Fruit fly (Drosophila melanogaster) whole organism, embryonic: ENCODE data around the gene CG5377.

ENCODE experiments used
- B-H1 ChIP-seq: fragments of 200-800 bp; sonication (Bioruptor generic); IDR thresholded peaks from 3 replicates; pipeline ENCODE4 v1.3.6; 2022; ENCODE audit warnings: missing biosample characterization, missing genetic modification characterization
- Bteb2 ChIP-seq: fragments of 200-800 bp; sonication (Bioruptor generic); optimal IDR thresholded peaks from 2 replicates; lab custom pipeline; 2016; ENCODE audit warnings: missing biosample characterization, missing genetic modification characterization
- CG10267 ChIP-seq: fragments of 200-800 bp; sonication (Bioruptor generic); optimal IDR thresholded peaks from 2 replicates; lab custom pipeline; 2018; ENCODE audit warnings: missing biosample characterization, mild to moderate bottlenecking, missing genetic modification characterization, moderate library complexity
- CG10366 ChIP-seq: fragments of 200-800 bp; sonication (Bioruptor generic); IDR thresholded peaks from 2 replicates; pipeline ENCODE4 v1.3.6; 2022; ENCODE audit warnings: missing biosample characterization, missing genetic modification characterization
- CG10431 ChIP-seq: fragments of 200-800 bp; sonication (Bioruptor generic); optimal IDR thresholded peaks from 3 replicates; lab custom pipeline; 2018; ENCODE audit warnings: missing biosample characterization, mild to moderate bottlenecking, missing genetic modification characterization
- CG10959 ChIP-seq: fragments of 200-800 bp; sonication (Bioruptor generic); IDR thresholded peaks from 2 replicates; pipeline ENCODE4 v1.3.6; 2022; ENCODE audit warnings: missing biosample characterization, missing genetic modification characterization
- CG11723 ChIP-seq: fragments of 200-800 bp; sonication (Bioruptor generic); optimal IDR thresholded peaks from 2 replicates; lab custom pipeline; 2017; ENCODE audit warnings: missing biosample characterization, mild to moderate bottlenecking, missing genetic modification characterization
- CG12236 ChIP-seq: fragments of 200-800 bp; sonication (Bioruptor generic); optimal IDR thresholded peaks from 2 replicates; lab custom pipeline; 2016; ENCODE audit warnings: missing biosample characterization, missing genetic modification characterization
- CG12942 ChIP-seq: fragments of 200-800 bp; sonication (Bioruptor generic); optimal IDR thresholded peaks from 3 replicates; lab custom pipeline; 2016; ENCODE audit warnings: missing biosample characterization, missing genetic modification characterization
- CG13424 ChIP-seq: fragments of 200-800 bp; sonication (Bioruptor generic); optimal IDR thresholded peaks from 2 replicates; lab custom pipeline; 2019; ENCODE audit warnings: missing biosample characterization, mild to moderate bottlenecking, missing genetic modification characterization, moderate library complexity
- CG14710 ChIP-seq: fragments of 200-800 bp; sonication (Bioruptor generic); optimal IDR thresholded peaks from 3 replicates; lab custom pipeline; 2019; ENCODE audit warnings: missing biosample characterization, mild to moderate bottlenecking, missing genetic modification characterization, moderate library complexity
- CG15514 ChIP-seq: fragments of 200-800 bp; sonication (Bioruptor generic); optimal IDR thresholded peaks from 3 replicates; lab custom pipeline; 2017; ENCODE audit warnings: missing biosample characterization, missing genetic modification characterization, mild to moderate bottlenecking, moderate library complexity, missing genetic modification reagents
- CG1603 ChIP-seq: fragments of 200-800 bp; sonication (Bioruptor generic); optimal IDR thresholded peaks from 2 replicates; lab custom pipeline; 2019; ENCODE audit warnings: missing biosample characterization, mild to moderate bottlenecking, missing genetic modification characterization, moderate library complexity
- CG17568 ChIP-seq: fragments of 200-800 bp; sonication (Bioruptor generic); optimal IDR thresholded peaks from 2 replicates; lab custom pipeline; 2018; ENCODE audit warnings: missing biosample characterization, mild to moderate bottlenecking, missing genetic modification characterization, moderate library complexity
- CG17829 ChIP-seq: fragments of 200-800 bp; optimal IDR thresholded peaks from 2 replicates; lab custom pipeline; 2019; ENCODE audit warnings: missing biosample characterization, mild to moderate bottlenecking, missing genetic modification characterization, moderate library complexity
- CG3065 ChIP-seq: fragments of 200-800 bp; sonication (Bioruptor generic); optimal IDR thresholded peaks from 2 replicates; lab custom pipeline; 2016; ENCODE audit warnings: missing biosample characterization, missing genetic modification characterization
- CG31441 ChIP-seq: fragments of 200-800 bp; sonication (Bioruptor generic); IDR thresholded peaks from 2 replicates; pipeline ENCODE4 v1.3.6; 2022; ENCODE audit warnings: missing biosample characterization, missing genetic modification characterization
- CG6254 ChIP-seq: fragments of 200-800 bp; sonication (Bioruptor generic); optimal IDR thresholded peaks from 3 replicates; lab custom pipeline; 2017; ENCODE audit warnings: mild to moderate bottlenecking, missing biosample characterization, missing genetic modification reagents, missing genetic modification characterization
- CG6689 ChIP-seq: fragments of 200-800 bp; sonication (Bioruptor generic); IDR thresholded peaks from 2 replicates; pipeline ENCODE4 v1.3.6; 2022; ENCODE audit warnings: missing biosample characterization, missing genetic modification characterization
- CG6765 ChIP-seq: fragments of 200-800 bp; sonication (Bioruptor generic); optimal IDR thresholded peaks from 3 replicates; lab custom pipeline; 2017; ENCODE audit warnings: missing biosample characterization, mild to moderate bottlenecking, missing genetic modification characterization
- CG6813 ChIP-seq: fragments of 200-800 bp; sonication (Bioruptor generic); optimal IDR thresholded peaks from 2 replicates; lab custom pipeline; 2017; ENCODE audit warnings: missing biosample characterization, missing genetic modification characterization, mild to moderate bottlenecking, moderate library complexity, missing genetic modification reagents
- CG8388 ChIP-seq: fragments of 200-800 bp; sonication (Bioruptor generic); optimal IDR thresholded peaks from 2 replicates; lab custom pipeline; 2019; ENCODE audit warnings: missing biosample characterization, mild to moderate bottlenecking, missing genetic modification characterization, moderate library complexity
- CG9215 ChIP-seq: fragments of 200-800 bp; sonication (Bioruptor generic); IDR thresholded peaks from 2 replicates; pipeline ENCODE4 v1.3.6; 2022; ENCODE audit warnings: missing biosample characterization, missing genetic modification characterization
- Elba2 ChIP-seq: fragments of 200-800 bp; sonication (Bioruptor generic); optimal IDR thresholded peaks from 3 replicates; lab custom pipeline; 2016; ENCODE audit warnings: missing biosample characterization, missing genetic modification characterization
- Fer2 ChIP-seq: fragments of 200-800 bp; sonication (Bioruptor generic); optimal IDR thresholded peaks from 2 replicates; lab custom pipeline; 2018; ENCODE audit warnings: missing biosample characterization, mild to moderate bottlenecking, missing genetic modification characterization, moderate library complexity
- Fer3 ChIP-seq: fragments of 200-800 bp; sonication (Bioruptor generic); optimal IDR thresholded peaks from 2 replicates; lab custom pipeline; 2018; ENCODE audit warnings: missing biosample characterization, mild to moderate bottlenecking, missing genetic modification characterization, moderate library complexity
- Hmr ChIP-seq: fragments of 200-800 bp; sonication (Bioruptor generic); optimal IDR thresholded peaks from 3 replicates; lab custom pipeline; 2017; ENCODE audit warnings: mild to moderate bottlenecking, missing biosample characterization, missing genetic modification reagents, missing genetic modification characterization
- NfI ChIP-seq: fragments of 200-800 bp; sonication (Bioruptor generic); optimal IDR thresholded peaks from 3 replicates; lab custom pipeline; 2018; ENCODE audit warnings: missing biosample characterization, mild to moderate bottlenecking, missing genetic modification characterization, moderate library complexity
- Optix ChIP-seq: fragments of 200-800 bp; sonication (Bioruptor generic); IDR thresholded peaks from 3 replicates; pipeline ENCODE4 v1.3.6; 2022; ENCODE audit warnings: missing biosample characterization, missing genetic modification characterization
- Ravus ChIP-seq: fragments of 200-800 bp; sonication (Bioruptor generic); IDR thresholded peaks from 2 replicates; pipeline ENCODE4 v1.3.6; 2022; ENCODE audit warnings: missing biosample characterization, missing genetic modification characterization
- Sry-β ChIP-seq: fragments of 200-800 bp; sonication (Bioruptor generic); optimal IDR thresholded peaks from 2 replicates; lab custom pipeline; 2018; ENCODE audit warnings: missing biosample characterization, mild to moderate bottlenecking, missing genetic modification characterization, moderate library complexity
- ash1 ChIP-seq: fragments of 200-800 bp; sonication (Bioruptor generic); optimal IDR thresholded peaks from 2 replicates; lab custom pipeline; 2018; ENCODE audit warnings: missing biosample characterization, mild to moderate bottlenecking, missing genetic modification characterization
- cg ChIP-seq: fragments of 200-800 bp; sonication (Bioruptor generic); optimal IDR thresholded peaks from 3 replicates; lab custom pipeline; 2019; ENCODE audit warnings: missing biosample characterization, mild to moderate bottlenecking, missing genetic modification characterization, moderate library complexity
- chn ChIP-seq: fragments of 200-800 bp; sonication (Bioruptor generic); optimal IDR thresholded peaks from 2 replicates; lab custom pipeline; 2016; ENCODE audit warnings: missing biosample characterization, missing genetic modification characterization
- da ChIP-seq: fragments of 200-800 bp; sonication (Bioruptor generic); optimal IDR thresholded peaks from 2 replicates; lab custom pipeline; 2016; ENCODE audit warnings: missing biosample characterization, missing genetic modification characterization
- hb ChIP-seq: fragments of 200-800 bp; sonication (Bioruptor generic); IDR thresholded peaks from 3 replicates; pipeline ENCODE4 v1.3.6; 2022; ENCODE audit warnings: missing biosample characterization, missing genetic modification characterization; ENCODE audit not compliant: partially characterized antibody
- her ChIP-seq: fragments of 200-800 bp; sonication (Bioruptor generic); optimal IDR thresholded peaks from 2 replicates; lab custom pipeline; 2016; ENCODE audit warnings: missing biosample characterization, missing genetic modification characterization
- inv ChIP-seq: fragments of 200-800 bp; sonication (Bioruptor generic); IDR thresholded peaks from 2 replicates; pipeline ENCODE4 v1.3.6; 2022; ENCODE audit warnings: missing biosample characterization, missing genetic modification characterization; ENCODE audit not compliant: partially characterized antibody
- kah ChIP-seq: fragments of 200-800 bp; sonication (Bioruptor generic); optimal IDR thresholded peaks from 2 replicates; lab custom pipeline; 2018; ENCODE audit warnings: missing biosample characterization, mild to moderate bottlenecking, missing genetic modification characterization
- lilli ChIP-seq: fragments of 200-800 bp; sonication (Bioruptor generic); optimal IDR thresholded peaks from 3 replicates; lab custom pipeline; 2016; ENCODE audit warnings: missing biosample characterization, missing genetic modification characterization
- mld ChIP-seq: fragments of 200-800 bp; sonication (Bioruptor generic); IDR thresholded peaks from 3 replicates; pipeline ENCODE4 v1.3.6; 2022; ENCODE audit warnings: missing biosample characterization, missing genetic modification characterization; ENCODE audit not compliant: partially characterized antibody
- nom ChIP-seq: fragments of 200-800 bp; sonication (Bioruptor generic); optimal IDR thresholded peaks from 2 replicates; lab custom pipeline; 2017; ENCODE audit warnings: missing biosample characterization, missing genetic modification characterization, mild to moderate bottlenecking, moderate library complexity, missing genetic modification reagents
- psq ChIP-seq: fragments of 200-800 bp; sonication (Bioruptor generic); optimal IDR thresholded peaks from 2 replicates; lab custom pipeline; 2017; ENCODE audit warnings: missing biosample characterization, missing genetic modification characterization
- row ChIP-seq: fragments of 200-800 bp; sonication (Bioruptor generic); IDR thresholded peaks from 3 replicates; pipeline ENCODE4 v1.3.6; 2022; ENCODE audit warnings: missing biosample characterization, missing genetic modification characterization
- sens ChIP-seq: fragments of 200-800 bp; sonication (Bioruptor generic); peaks from one replicate; lab custom pipeline; 2016; ENCODE audit warnings: missing biosample characterization, missing genetic modification characterization
- sens-2 ChIP-seq: fragments of 200-800 bp; sonication (Bioruptor generic); IDR thresholded peaks from 2 replicates; pipeline ENCODE4 v1.3.6; 2022; ENCODE audit warnings: missing biosample characterization, missing genetic modification characterization
- unpg ChIP-seq: fragments of 200-800 bp; sonication (Bioruptor generic); optimal IDR thresholded peaks from 3 replicates; lab custom pipeline; 2018; ENCODE audit warnings: missing biosample characterization, mild to moderate bottlenecking, missing genetic modification characterization, moderate library complexity
- usp ChIP-seq: fragments of >200 bp; optimal IDR thresholded peaks from 2 replicates; lab custom pipeline; 2017; ENCODE audit warnings: missing biosample characterization, missing genetic modification characterization
- vvl ChIP-seq: fragments of 200-800 bp; sonication (Bioruptor generic); IDR thresholded peaks from 2 replicates; pipeline ENCODE4 v1.3.6; 2022; ENCODE audit warnings: missing biosample characterization, missing genetic modification characterization
- zen2 ChIP-seq: fragments of 200-800 bp; sonication (Bioruptor generic); IDR thresholded peaks from 3 replicates; pipeline ENCODE4 v1.3.6; 2022; ENCODE audit warnings: missing biosample characterization, missing genetic modification characterization; ENCODE audit not compliant: partially characterized antibody
- zfh1 ChIP-seq: fragments of 200-800 bp; sonication (Bioruptor generic); IDR thresholded peaks from 3 replicates; pipeline ENCODE4 v1.3.6; 2022; ENCODE audit warnings: missing biosample characterization, missing genetic modification characterization

CG5377 gene

DNA sequence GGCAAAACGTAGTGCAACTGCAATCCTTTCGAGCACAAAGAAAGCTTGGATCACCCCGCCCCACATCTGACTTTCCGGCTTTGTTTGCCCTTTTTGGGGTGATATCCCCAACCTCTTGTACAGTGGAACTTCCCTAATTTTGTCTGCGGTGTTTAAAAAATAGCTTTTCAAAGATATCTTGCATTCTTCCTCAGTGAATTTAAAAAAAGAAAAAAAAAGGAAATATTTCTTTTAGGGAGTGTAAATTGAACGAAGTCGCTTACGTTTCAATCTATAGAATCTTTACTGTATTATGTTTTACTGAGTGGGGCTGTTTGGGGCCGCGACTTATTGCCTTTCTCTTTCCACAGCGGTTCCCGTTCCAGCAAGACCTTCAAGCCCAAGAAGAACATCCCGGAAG is 46.3 kb downstream of the CG5377 start (continued):
- TF ChIP-seq hb (GFP tag; lab: Robert Waterston, UW) (no peak), CG31441 (GFP tag; lab: Robert Waterston, UW) (peak; percentile 56), zen2 (GFP tag; lab: Robert Waterston, UW) (no peak), kah (GFP tag; lab: Kevin White, UChicago) (no peak), psq (GFP tag; lab: Kevin White, UChicago) (no peak), CG6765 (no peak), inv (GFP tag; lab: Robert Waterston, UW) (no peak), CG14710 (tag; lab: Kevin White, UChicago) (no peak), CG10959 (GFP tag; lab: Robert Waterston, UW) (peak; percentile 30; the same call in 1 of the 2 replicates), chn (GFP tag; lab: Kevin White, UChicago) (peak; percentile 39), CG6254 (GFP tag; lab: Kevin White, UChicago) (no peak), CG1603 (tag; lab: Kevin White, UChicago) (no peak), CG13424 (peak; percentile 66), sens-2 (GFP tag; lab: Robert Waterston, UW) (no peak), da (GFP tag; lab: Kevin White, UChicago) (no peak), Ravus (GFP tag; lab: Robert Waterston, UW) (peak; percentile 43), CG6689 (peak; percentile 71), CG9215 (GFP tag; lab: Robert Waterston, UW) (peak; percentile 68), mld (no peak), Optix (no peak), Fer3 (tag; lab: Kevin White, UChicago) (peak; percentile 69), zfh1 (GFP tag; lab: Robert Waterston, UW) (peak; percentile 61; the same call in 2 of the 3 replicates), her (GFP tag; lab: Kevin White, UChicago) (peak; percentile 21), B-H1 (GFP tag; lab: Robert Waterston, UW) (peak; percentile 47), CG8388 (GFP tag; lab: Kevin White, UChicago) (peak; percentile 32), sens (GFP tag; lab: Kevin White, UChicago) (peak; percentile 89), NfI (GFP tag; lab: Kevin White, UChicago) (peak; percentile 59), Hmr (GFP tag; lab: Kevin White, UChicago) (peak; percentile 56), CG10366 (GFP tag; lab: Robert Waterston, UW) (peak; percentile 69), CG17568 (GFP tag; lab: Kevin White, UChicago) (no peak), cg (GFP tag; lab: Kevin White, UChicago) (no peak), ash1 (GFP tag; lab: Kevin White, UChicago) (no peak), unpg (GFP tag; lab: Kevin White, UChicago) (peak; percentile 73), CG17829 (tag; lab: Kevin White, UChicago) (peak; percentile 41), Fer2 (tag; lab: Kevin White, UChicago) (peak; percentile 29), vvl (peak; percentile 90), CG12236 (GFP tag; lab: Kevin White, UChicago) (no peak), CG10431 (GFP tag; lab: Kevin White, UChicago) (no peak), CG15514 (GFP tag; lab: Kevin White, UChicago) (peak; percentile 12), row (peak; percentile 85), Elba2 (GFP tag; lab: Kevin White, UChicago) (no peak), lilli (GFP tag; lab: Kevin White, UChicago) (peak; percentile 64), CG10267 (tag; lab: Kevin White, UChicago) (no peak), CG12942 (GFP tag; lab: Kevin White, UChicago) (no peak), usp (no peak), Sry-β (GFP tag; lab: Kevin White, UChicago) (no peak), nom (GFP tag; lab: Kevin White, UChicago) (peak; percentile 21), CG6813 (GFP tag; lab: Kevin White, UChicago) (peak; percentile 48), CG3065 (GFP tag; lab: Kevin White, UChicago) (no peak), Bteb2 (GFP tag; lab: Kevin White, UChicago) (peak; percentile 34), CG11723 (GFP tag; lab: Kevin White, UChicago) (no peak)
